Fruit fly (Drosophila melanogaster): ENCODE results near the gene Nmt.

Nmt gene

dm6 chr3L:8185263-8186227 lies 7.3 kb upstream of the Nmt start (continued):
- TF ChIP-seq CG6792 (GFP tag; optimal IDR thresholded peaks at IDR 0.05) (peak; percentile 63), CG11762 (GFP tag; optimal IDR thresholded peaks at IDR 0.05; ENCODE audit: insufficient read depth) (peak; percentile 57), Eip93F (GFP tag; optimal IDR thresholded peaks at IDR 0.05) (no peak), achi (GFP tag; optimal IDR thresholded peaks at IDR 0.05) (peak; percentile 60), Met (GFP tag; optimal IDR thresholded peaks at IDR 0.05) (no peak), CG31627 (GFP tag; optimal IDR thresholded peaks at IDR 0.05) (peak; percentile 28), OdsH (GFP tag; optimal IDR thresholded peaks at IDR 0.05) (peak; percentile 79), pdm3 (GFP tag; optimal IDR thresholded peaks at IDR 0.05) (peak; percentile 68), Smox (GFP tag; optimal IDR thresholded peaks at IDR 0.05) (no peak), Eip75B (GFP tag; optimal IDR thresholded peaks at IDR 0.05) (peak; percentile 63), CG10631 (GFP tag; optimal IDR thresholded peaks at IDR 0.05) (peak; percentile 50)

- TF ChIP-seq Gug (GFP tag; IDR thresholded peaks at IDR 0.05) (no peak), fkh (GFP tag; optimal IDR thresholded peaks at IDR 0.05) (peak; percentile 65), CG6854 (GFP tag; optimal IDR thresholded peaks at IDR 0.05) (peak; percentile 56), Eip78C (GFP tag) (peak; percentile 34)
Measured at dm6 chr3L:8180464-8181137, 2.4 kb upstream of the Nmt start, which contains the start of the genes mthl7 and Uxs. TSS of gene mthl7 (minus strand) at chr3L:8180514. TSS of gene Uxs (plus strand) at chr3L:8180923.

dm6 chr3L:8175818-8176217 lies 2.4 kb downstream of the Nmt start, which contains the start of gene RecQ4:
TSS of gene RecQ4 (minus strand) at chr3L:8175978.
- peak; percentile 5 for TF ChIP-seq lz (GFP tag; optimal IDR thresholded peaks at IDR 0.05)
- TF ChIP-seq CG34406 (GFP tag; optimal IDR thresholded peaks at IDR 0.05) = no peak
- peak; percentile 20 for TF ChIP-seq Hr39 (GFP tag; optimal IDR thresholded peaks at IDR 0.05)

- TF ChIP-seq CG8119 (GFP tag; IDR thresholded peaks at IDR 0.05) (0 out of 3 replicates have a peak, but pooled peaks have one; percentile 24), esn (GFP tag; optimal IDR thresholded peaks at IDR 0.05) (no peak), eg (GFP tag; IDR thresholded peaks at IDR 0.05) (peak; percentile 26; the same call in 1 of the 3 replicates), CG7368 (GFP tag; optimal IDR thresholded peaks at IDR 0.05) (no peak), Smox (GFP tag; optimal IDR thresholded peaks at IDR 0.05) (no peak), Eip93F (GFP tag; optimal IDR thresholded peaks at IDR 0.05) (no peak)
Measured at dm6 chr3L:8165436-8165835, 12.8 kb downstream of the Nmt start, which contains the start of gene CG13675. TSS of gene CG13675 (minus strand) at chr3L:8165518.

- TF ChIP-seq CG1621 (tag; optimal IDR thresholded peaks at IDR 0.05) (no peak), achi (GFP tag; optimal IDR thresholded peaks at IDR 0.05) (no peak), CG31627 (GFP tag; optimal IDR thresholded peaks at IDR 0.05) (no peak), esn (GFP tag; optimal IDR thresholded peaks at IDR 0.05) (no peak), fd85E (GFP tag; optimal IDR thresholded peaks at IDR 0.05) (no peak)
Measured at dm6 chr3L:8159724-8160422, 18.4 kb downstream of the Nmt start, which contains the start of gene CG43886. TSS of gene CG43886 (minus strand) at chr3L:8159774.

- no peak for TF ChIP-seq topi (GFP tag; optimal IDR thresholded peaks at IDR 0.05)
- no peak for TF ChIP-seq CG3032 (tag; optimal IDR thresholded peaks at IDR 0.05)
- TF ChIP-seq OdsH (GFP tag; optimal IDR thresholded peaks at IDR 0.05) = no peak
- peak; percentile 48 for TF ChIP-seq svp (GFP tag)
- TF ChIP-seq achi (GFP tag; optimal IDR thresholded peaks at IDR 0.05) = peak; percentile 80
- peak; percentile 42 for TF ChIP-seq fkh (GFP tag; optimal IDR thresholded peaks at IDR 0.05)
- TF ChIP-seq cyc (GFP tag; optimal IDR thresholded peaks at IDR 0.05) = no peak
- TF ChIP-seq CG8319 (GFP tag; optimal IDR thresholded peaks at IDR 0.05) = no peak
Measured at dm6 chr3L:8158715-8159380, 19.4 kb downstream of the Nmt start, which contains the start of gene CG42445. TSS of gene CG42445 (minus strand) at chr3L:8158900.

All from whole organism, prepupa.